Worm (Caenorhabditis elegans): ENCODE data around the gene D2096.10.

D2096.10 gene

DNA sequence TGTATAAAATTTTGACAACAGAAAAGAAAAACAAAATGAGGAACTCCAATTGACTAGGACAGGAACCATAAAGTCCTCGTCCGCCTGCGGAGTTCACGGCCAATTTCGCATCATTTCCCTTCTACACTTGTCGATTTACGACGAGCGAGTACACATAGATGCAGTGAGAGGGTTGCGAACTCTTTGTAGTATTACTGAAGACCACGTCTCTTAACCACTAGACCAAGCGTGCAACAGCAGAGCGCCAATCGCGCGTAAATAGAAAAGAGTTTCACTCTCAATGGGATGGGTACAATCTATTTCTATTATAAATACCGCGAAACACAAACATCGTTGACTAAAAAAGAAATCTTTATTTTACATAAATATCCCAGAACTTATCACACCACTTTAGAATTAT, 13.7 kb downstream of the D2096.10 start (continued):
- TF ChIP-seq nhr-42 (GFP tag; IDR thresholded peaks at IDR 0.05) (peak; percentile 76), mep-1 (tag; optimal IDR thresholded peaks at IDR 0.05) (peak; percentile 87), unc-62 (GFP tag; optimal IDR thresholded peaks at IDR 0.05 in 1 of 2) (no peak), unc-62 (tag; optimal IDR thresholded peaks at IDR 0.05) (no peak), ceh-82 (tag; optimal IDR thresholded peaks at IDR 0.05) (no peak), set-16 (GFP tag; IDR thresholded peaks at IDR 0.05) (no peak), arid-1 (GFP tag; conservative IDR thresholded peaks at IDR 0.05) (peak; percentile 82), dmd-8 (GFP tag; IDR thresholded peaks at IDR 0.05) (peak; percentile 67; the same call in 1 of the 2 replicates), Y5F2A.4 (GFP tag; optimal IDR thresholded peaks at IDR 0.05) (peak; percentile 62), nhr-77 (tag; optimal IDR thresholded peaks at IDR 0.05) (peak; percentile 48), gei-8 (GFP tag; optimal IDR thresholded peaks at IDR 0.05) (peak; percentile 29), F37D6.2 (tag; optimal IDR thresholded peaks at IDR 0.05) (peak; percentile 45), php-3 (GFP tag; IDR thresholded peaks at IDR 0.05) (0 out of 2 replicates have a peak, but pooled peaks have one; percentile 54), tra-1 (GFP tag; IDR thresholded peaks at IDR 0.05) (peak; percentile 57; the same call in 1 of the 2 replicates), nhr-28 (tag; optimal IDR thresholded peaks at IDR 0.05) (peak; percentile 65), egl-43 (GFP tag; IDR thresholded peaks at IDR 0.05) (peak; percentile 84), unc-130 (GFP tag; optimal IDR thresholded peaks at IDR 0.05) (peak; percentile 71), ctbp-1 (GFP tag; IDR thresholded peaks at IDR 0.05) (peak; percentile 77; the same call in 1 of the 2 replicates), vab-7 (GFP tag; IDR thresholded peaks at IDR 0.05) (peak; percentile 74), fos-1 (tag; optimal IDR thresholded peaks at IDR 0.05) (no peak), snpc-4 (tag; optimal IDR thresholded peaks at IDR 0.05) (no peak), mxl-2 (GFP tag; conservative IDR thresholded peaks at IDR 0.05) (no peak), ztf-11 (tag; optimal IDR thresholded peaks at IDR 0.05) (no peak), madf-9 (GFP tag; conservative IDR thresholded peaks at IDR 0.05) (0 out of 2 replicates have a peak, but pooled peaks have one; percentile 53), nhr-10 (tag; optimal IDR thresholded peaks at IDR 0.05) (no peak), daf-16 (GFP tag; optimal IDR thresholded peaks at IDR 0.05) (peak; percentile 42 to 88), daf-16 (tag; optimal IDR thresholded peaks at IDR 0.05) (peak; percentile 85), mxl-3 (GFP tag; optimal IDR thresholded peaks at IDR 0.05) (peak; percentile 45), aha-1 (tag) (peak; percentile 96)

DNA sequence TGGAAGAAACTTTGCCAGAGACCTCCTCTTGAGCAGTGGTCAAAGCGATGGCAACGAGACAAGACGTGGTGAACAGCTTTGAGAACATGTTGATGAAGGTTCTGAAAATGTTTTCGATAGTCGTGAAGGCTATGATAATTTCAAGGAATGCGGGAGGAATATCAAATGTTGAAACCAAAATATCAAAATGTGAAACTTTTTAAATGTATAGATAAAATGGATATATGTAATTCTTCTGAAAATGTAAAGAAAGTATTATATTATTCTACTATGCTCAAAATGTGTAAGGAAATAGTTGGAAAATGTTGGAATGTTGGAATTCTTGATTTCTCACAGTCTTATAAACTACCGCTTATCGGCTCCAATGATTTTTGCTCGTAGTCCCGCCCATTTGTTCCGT, 19.9 kb downstream of the D2096.10 start, which contains the start of gene D2096.6:
Gene D2096.6 (minus strand): TSS at position 101 of the 400 bp plus-strand sequence.
- TF ChIP-seq F44E2.7 (GFP tag; IDR thresholded peaks at IDR 0.05), result no peak
- TF ChIP-seq aly-2 (tag; optimal IDR thresholded peaks at IDR 0.05), result no peak
- no peak for TF ChIP-seq nhr-6 (tag; optimal IDR thresholded peaks at IDR 0.05)
- no peak for TF ChIP-seq lir-3 (tag; optimal IDR thresholded peaks at IDR 0.05)
- no peak for TF ChIP-seq nhr-28 (tag; optimal IDR thresholded peaks at IDR 0.05)
- TF ChIP-seq zag-1 (tag; optimal IDR thresholded peaks at IDR 0.05), result no peak
- no peak for TF ChIP-seq nhr-102 (tag; optimal IDR thresholded peaks at IDR 0.05)
- no peak for TF ChIP-seq madf-5 (GFP tag; IDR thresholded peaks at IDR 0.05)
- no peak for TF ChIP-seq nhr-41 (GFP tag; IDR thresholded peaks at IDR 0.05)
- TF ChIP-seq php-3 (GFP tag; IDR thresholded peaks at IDR 0.05), result no peak
- no peak for TF ChIP-seq F37D6.2 (tag; optimal IDR thresholded peaks at IDR 0.05)
- no peak for TF ChIP-seq daf-16 (GFP tag; optimal IDR thresholded peaks at IDR 0.05)
- no peak for TF ChIP-seq daf-16 (tag; optimal IDR thresholded peaks at IDR 0.05)
- no peak for TF ChIP-seq daf-19 (GFP tag; conservative IDR thresholded peaks at IDR 0.05)
- no peak for TF ChIP-seq lin-29 (GFP tag; IDR thresholded peaks at IDR 0.05)

DNA sequence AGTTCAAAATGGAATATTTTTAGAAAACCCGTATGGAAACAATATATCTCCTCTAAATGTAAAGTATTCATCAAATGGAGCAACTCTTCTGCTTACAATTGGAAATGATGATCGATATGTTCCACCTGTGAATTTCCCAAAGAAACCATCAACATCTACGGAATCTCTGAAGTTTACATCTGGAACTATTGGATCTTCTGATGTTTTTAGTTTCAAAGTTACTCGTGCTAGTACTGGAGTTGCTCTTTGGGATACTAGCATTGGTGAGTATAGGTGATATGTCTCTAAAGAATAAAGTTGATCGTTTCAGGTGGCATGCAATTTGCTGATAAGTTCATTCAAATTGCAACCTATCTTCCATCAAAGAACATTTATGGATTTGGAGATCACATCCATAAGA, 21.2 kb downstream of the D2096.10 start:
- peak; percentile 93 for TF ChIP-seq aha-1 (tag)
- no peak for TF ChIP-seq cey-2 (tag; optimal IDR thresholded peaks at IDR 0.05; ENCODE audit: borderline replicate concordance, insufficient read depth)

All from whole organism, L4 larva.